Fruit fly (Drosophila melanogaster): ENCODE data around the gene CG1662.
A peak's percentile ranks its signal among the peaks of the same experiment; 100 is the strongest.

The CG1662 gene

dm6 chrX:13410887-13411286 lies 23.5 kb downstream of the CG1662 start:
- TF ChIP-seq sens (GFP tag) (peak; percentile 35), Med (GFP tag) (peak; percentile 4), lola (GFP tag; optimal IDR thresholded peaks at IDR 0.05) (no peak), CG8924 (tag; optimal IDR thresholded peaks at IDR 0.05) (no peak)

dm6 chrX:13411376-13411973 lies 24.1 kb downstream of the CG1662 start:
- peak; percentile 10 for TF ChIP-seq nom (GFP tag; optimal IDR thresholded peaks at IDR 0.05)
- peak; percentile 32 to 41 for TF ChIP-seq Trl (optimal IDR thresholded peaks at IDR 0.05)
- TF ChIP-seq Trl (GFP tag; optimal IDR thresholded peaks at IDR 0.05): no peak
- 0 out of 3 replicates have a peak, but pooled peaks have one; percentile 17 for TF ChIP-seq dysf (GFP tag; IDR thresholded peaks at IDR 0.05)
- peak; percentile 79 for TF ChIP-seq D19A (tag; optimal IDR thresholded peaks at IDR 0.05)
- no peak for TF ChIP-seq Stat92E (GFP tag; optimal IDR thresholded peaks at IDR 0.05)
- 0 out of 3 replicates have a peak, but pooled peaks have one; percentile 40 for TF ChIP-seq mld (GFP tag; IDR thresholded peaks at IDR 0.05; ENCODE audit: partially characterized antibody)
- peak in 1 of 2 experiments; percentile 55 for TF ChIP-seq Pdp1 (GFP tag; optimal IDR thresholded peaks at IDR 0.05)
- TF ChIP-seq BEAF-32 (GFP tag; optimal IDR thresholded peaks at IDR 0.05): no peak

dm6 chrX:13412941-13413613 lies 25.7 kb downstream of the CG1662 start, which contains the start of the genes CG1998 and Set2:
Gene CG1998, minus strand, starts transcription at chrX:13413074.
Gene Set2, plus strand, starts transcription at chrX:13413242.
- TF ChIP-seq Xbp1 (GFP tag; optimal IDR thresholded peaks at IDR 0.05): peak; percentile 53
- TF ChIP-seq dm (GFP tag; optimal IDR thresholded peaks at IDR 0.05): peak; percentile 44
- peak in 1 of 2 experiments; percentile 74 for TF ChIP-seq insv (GFP tag; optimal IDR thresholded peaks at IDR 0.05)
- TF ChIP-seq stwl (tag; optimal IDR thresholded peaks at IDR 0.05): peak; percentile 92
- no peak for TF ChIP-seq CG8388 (GFP tag; optimal IDR thresholded peaks at IDR 0.05)
- TF ChIP-seq zfh2 (GFP tag; optimal IDR thresholded peaks at IDR 0.05): peak; percentile 19
- no peak for TF ChIP-seq CG6765 (GFP tag; optimal IDR thresholded peaks at IDR 0.05)
- peak in 1 of 2 experiments; percentile 61 for TF ChIP-seq Trl (optimal IDR thresholded peaks at IDR 0.05)
- peak; percentile 27 for TF ChIP-seq Trl (GFP tag; optimal IDR thresholded peaks at IDR 0.05)
- peak; percentile 92 for TF ChIP-seq Ets97D (GFP tag; optimal IDR thresholded peaks at IDR 0.05)
- TF ChIP-seq Lhr (GFP tag; optimal IDR thresholded peaks at IDR 0.05): peak; percentile 91
- TF ChIP-seq Ptx1 (GFP tag; IDR thresholded peaks at IDR 0.05): peak; percentile 29; the same call in 1 of the 2 replicates
- peak; percentile 51 for TF ChIP-seq CG13894 (tag; optimal IDR thresholded peaks at IDR 0.05)
- TF ChIP-seq pho (GFP tag; optimal IDR thresholded peaks at IDR 0.05): peak; percentile 32
- TF ChIP-seq Elba2 (GFP tag; optimal IDR thresholded peaks at IDR 0.05): peak; percentile 67
- peak in 1 of 2 experiments; percentile 29 for TF ChIP-seq crp (GFP tag; optimal IDR thresholded peaks at IDR 0.05)
- peak; percentile 13 for TF ChIP-seq slp2 (GFP tag; optimal IDR thresholded peaks at IDR 0.05)
- TF ChIP-seq vvl (GFP tag; IDR thresholded peaks at IDR 0.05): peak; percentile 44
- peak; percentile 56; the same call in 2 of the 3 replicates for TF ChIP-seq knrl (GFP tag; IDR thresholded peaks at IDR 0.05; ENCODE audit: partially characterized antibody)
- TF ChIP-seq luna (GFP tag; optimal IDR thresholded peaks at IDR 0.05): no peak
- TF ChIP-seq chif (GFP tag; optimal IDR thresholded peaks at IDR 0.05): no peak
- TF ChIP-seq onecut (GFP tag; IDR thresholded peaks at IDR 0.05): peak; percentile 90
- TF ChIP-seq pum (GFP tag; optimal IDR thresholded peaks at IDR 0.05): no peak
- peak; percentile 64 for TF ChIP-seq nmo (GFP tag; optimal IDR thresholded peaks at IDR 0.05)
- TF ChIP-seq CG16813 (GFP tag; IDR thresholded peaks at IDR 0.05; ENCODE audit: partially characterized antibody): peak; percentile 31; the same call in 2 of the 3 replicates
- no peak for TF ChIP-seq disco-r (GFP tag; optimal IDR thresholded peaks at IDR 0.05)
- peak; percentile 80 for TF ChIP-seq Dp (GFP tag; optimal IDR thresholded peaks at IDR 0.05)
- TF ChIP-seq Dad (GFP tag; optimal IDR thresholded peaks at IDR 0.05): peak; percentile 38
- peak; percentile 87 for TF ChIP-seq E2f2 (GFP tag; IDR thresholded peaks at IDR 0.05)
- TF ChIP-seq Xrp1 (GFP tag; IDR thresholded peaks at IDR 0.05): no peak
- no peak for TF ChIP-seq CG11504 (tag; optimal IDR thresholded peaks at IDR 0.05)
- TF ChIP-seq CG12659 (GFP tag; optimal IDR thresholded peaks at IDR 0.05): peak; percentile 80
- TF ChIP-seq HLH54F (GFP tag; optimal IDR thresholded peaks at IDR 0.05): peak; percentile 11

Measured in whole organism, embryonic.